Fruit fly (Drosophila melanogaster): ENCODE results near the gene RnrL.

The RnrL gene

dm6 chr2L:10321612-10322011 is 6.1 kb downstream of the RnrL start:
- no peak for TF ChIP-seq insv (optimal IDR thresholded peaks at IDR 0.05)

- no peak for TF ChIP-seq psq (optimal IDR thresholded peaks at IDR 0.05)
- no peak for TF ChIP-seq Sin3A (optimal IDR thresholded peaks at IDR 0.05)
- TF ChIP-seq insv (optimal IDR thresholded peaks at IDR 0.05): no peak
- TF ChIP-seq ttk (optimal IDR thresholded peaks at IDR 0.05): no peak
- no peak for TF ChIP-seq h (optimal IDR thresholded peaks at IDR 0.05)
- no peak for TF ChIP-seq Myc (optimal IDR thresholded peaks at IDR 0.05)
Measured at dm6 chr2L:10321036-10321583, 6.6 kb downstream of the RnrL start.

DNA sequence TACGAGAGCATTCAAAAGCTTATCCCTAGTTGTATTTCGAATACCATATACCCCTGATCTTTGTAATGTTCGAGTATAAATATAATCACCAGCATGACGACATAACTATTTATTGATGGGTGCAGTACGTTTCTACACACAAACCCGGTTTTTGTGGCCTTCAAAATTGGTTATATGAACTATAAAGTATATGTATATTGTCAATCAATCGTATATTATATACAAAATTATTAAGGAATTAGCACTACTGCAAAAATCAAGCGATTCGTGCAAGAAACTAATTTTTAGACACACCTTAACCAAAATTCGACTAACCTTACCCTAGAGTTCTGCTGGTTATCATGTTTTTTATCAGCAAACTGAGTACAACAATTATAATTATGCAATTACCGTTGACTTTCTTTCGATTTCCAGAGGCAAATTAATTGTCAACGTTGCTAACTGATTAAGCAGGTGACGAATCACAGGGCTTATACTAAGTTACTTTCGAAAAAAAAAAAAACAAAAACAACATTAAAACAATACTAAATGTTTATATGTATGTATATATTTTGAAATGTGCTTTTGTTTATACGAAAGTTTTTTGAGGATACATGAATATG is 7.5 kb downstream of the RnrL start:
- no peak for TF ChIP-seq ttk (optimal IDR thresholded peaks at IDR 0.05)
- TF ChIP-seq Sin3A (optimal IDR thresholded peaks at IDR 0.05): no peak
- no peak for TF ChIP-seq insv (optimal IDR thresholded peaks at IDR 0.05)
- TF ChIP-seq psq (optimal IDR thresholded peaks at IDR 0.05): no peak

DNA sequence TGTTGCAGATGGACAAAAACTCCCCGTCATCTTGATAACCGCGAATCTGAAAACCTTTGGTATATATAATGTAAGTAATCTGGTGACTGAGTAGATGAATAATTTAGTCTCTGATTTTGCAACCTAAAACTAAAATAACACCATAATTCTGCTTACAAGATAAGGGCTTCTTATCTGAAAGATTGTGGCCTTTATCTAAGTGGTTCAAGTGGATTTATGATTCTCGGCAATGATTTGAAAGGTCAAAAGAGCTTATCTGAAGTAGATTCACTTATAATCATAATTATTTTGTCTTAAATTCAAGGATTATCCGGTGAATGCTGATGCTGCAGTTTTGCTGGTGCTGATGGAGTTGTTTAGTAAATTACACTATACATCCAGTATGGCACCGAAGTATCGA is 11.9 kb downstream of the RnrL start:
- TF ChIP-seq Sin3A (optimal IDR thresholded peaks at IDR 0.05) (no peak), insv (optimal IDR thresholded peaks at IDR 0.05) (no peak), ttk (optimal IDR thresholded peaks at IDR 0.05) (no peak), h (optimal IDR thresholded peaks at IDR 0.05) (no peak), psq (optimal IDR thresholded peaks at IDR 0.05) (no peak), Myc (optimal IDR thresholded peaks at IDR 0.05) (no peak)

DNA sequence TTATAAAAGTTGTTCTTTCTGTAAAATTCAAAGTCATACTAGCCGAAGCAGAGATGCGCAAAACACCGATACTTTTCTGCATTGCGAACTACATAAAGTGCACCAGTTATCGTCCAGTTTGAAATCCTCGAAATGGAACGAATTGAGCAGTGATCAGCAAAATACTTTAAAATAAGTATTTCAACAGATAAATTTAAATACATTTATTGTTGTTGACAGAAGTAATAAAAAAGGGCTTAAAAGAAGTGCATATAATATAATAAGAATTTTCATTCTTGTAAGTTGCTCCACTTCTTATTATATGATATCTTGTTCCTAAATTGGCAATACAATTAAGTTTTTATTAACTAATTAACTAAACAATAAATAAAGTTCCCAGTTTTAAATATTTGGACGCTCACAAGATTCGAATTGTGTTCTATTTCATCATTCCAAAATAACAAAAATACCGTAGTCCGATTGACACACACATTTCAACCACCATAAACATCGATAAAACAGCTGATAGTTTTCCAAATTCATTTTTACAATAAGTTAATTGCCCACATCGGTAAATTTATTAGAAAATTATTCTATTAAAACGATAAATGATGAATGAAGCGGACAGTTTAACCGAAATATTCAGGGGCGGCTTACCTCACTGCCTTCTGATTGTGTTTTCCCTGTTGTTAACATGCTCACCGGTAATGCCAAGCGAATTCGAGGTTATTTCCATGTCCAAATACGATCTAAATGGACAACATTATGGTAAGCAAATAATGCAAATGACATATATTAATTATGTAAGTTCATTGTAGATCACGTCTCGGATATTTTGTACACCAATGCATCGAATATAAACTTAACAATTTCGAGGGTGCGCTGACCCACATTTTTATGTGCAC is 13.2 kb downstream of the RnrL start, which contains the start of the genes Usp14 and CG4972:
Usp14 (minus strand) TSS at position 70 of the 884 bp plus-strand sequence.
CG4972 (plus strand) TSS at position 466 of the 884 bp plus-strand sequence.
- no peak for TF ChIP-seq insv (optimal IDR thresholded peaks at IDR 0.05)
- TF ChIP-seq h (optimal IDR thresholded peaks at IDR 0.05): no peak
- no peak for TF ChIP-seq ttk (optimal IDR thresholded peaks at IDR 0.05)
- no peak for TF ChIP-seq Myc (optimal IDR thresholded peaks at IDR 0.05)
- TF ChIP-seq Sin3A (optimal IDR thresholded peaks at IDR 0.05): no peak
- TF ChIP-seq psq (optimal IDR thresholded peaks at IDR 0.05): no peak

DNA sequence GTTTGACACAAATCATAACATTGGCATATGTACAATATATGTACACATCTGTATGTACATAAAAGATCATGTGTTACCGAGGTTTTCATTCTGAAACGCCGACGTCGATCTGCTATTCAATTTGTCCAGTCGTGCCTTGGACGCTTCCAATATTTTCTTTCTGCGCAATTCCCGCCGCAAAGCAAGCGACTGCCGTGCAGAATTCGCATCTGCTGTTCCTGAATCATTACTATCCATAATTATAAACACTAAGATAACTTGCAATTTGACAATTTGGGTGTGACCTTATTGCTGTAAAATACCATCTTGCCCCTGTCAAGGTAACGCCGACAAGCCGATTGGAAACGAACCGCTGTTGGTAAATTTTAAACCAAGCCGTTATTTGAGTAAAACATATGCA is 15.9 kb downstream of the RnrL start:
- TF ChIP-seq insv (optimal IDR thresholded peaks at IDR 0.05) (no peak), Myc (optimal IDR thresholded peaks at IDR 0.05) (no peak), psq (optimal IDR thresholded peaks at IDR 0.05) (no peak), h (optimal IDR thresholded peaks at IDR 0.05) (no peak), Sin3A (optimal IDR thresholded peaks at IDR 0.05) (no peak), ttk (optimal IDR thresholded peaks at IDR 0.05) (no peak)

DNA sequence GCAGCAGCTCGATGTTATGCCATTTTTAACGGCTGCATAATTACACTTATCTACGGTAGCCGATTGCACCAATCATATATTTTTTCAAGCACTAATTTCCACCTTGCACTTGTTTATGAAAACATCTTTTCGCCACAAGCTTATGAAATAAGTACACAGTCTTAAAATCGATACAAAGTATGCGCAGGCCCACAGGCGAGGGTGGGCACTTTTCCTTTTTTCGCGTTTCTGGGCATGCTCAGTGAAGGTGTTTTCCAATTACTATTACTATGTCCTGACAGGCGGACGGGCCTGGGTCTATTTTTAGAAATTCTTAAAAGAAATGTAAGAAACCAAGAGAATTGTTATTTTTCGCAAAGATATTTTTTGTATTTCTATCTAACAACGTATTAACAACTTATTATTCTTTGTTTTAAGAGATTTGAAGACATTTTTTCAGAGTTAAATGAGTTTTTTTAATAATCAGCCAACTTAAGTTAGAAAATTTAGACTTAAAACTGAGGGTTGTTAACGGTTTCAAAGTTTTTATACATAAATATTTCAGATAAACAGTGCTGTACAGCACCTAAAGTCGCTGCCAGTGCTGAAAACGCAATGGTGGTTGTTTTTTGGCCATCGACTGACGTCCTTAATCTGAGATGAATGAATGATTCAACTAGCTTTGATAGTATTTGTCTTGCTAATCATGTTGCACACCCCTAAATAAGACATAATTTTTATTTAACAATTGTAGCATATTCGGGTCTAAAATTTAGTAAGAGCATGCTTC is 16.9 kb downstream of the RnrL start, which contains the start of gene Cdk5alpha:
Cdk5alpha (minus strand) TSS at position 343 of the 769 bp plus-strand sequence.
- TF ChIP-seq Myc (optimal IDR thresholded peaks at IDR 0.05): no peak
- TF ChIP-seq insv (optimal IDR thresholded peaks at IDR 0.05): no peak
- TF ChIP-seq Sin3A (optimal IDR thresholded peaks at IDR 0.05): no peak
- no peak for TF ChIP-seq h (optimal IDR thresholded peaks at IDR 0.05)
- no peak for TF ChIP-seq psq (optimal IDR thresholded peaks at IDR 0.05)
- TF ChIP-seq ttk (optimal IDR thresholded peaks at IDR 0.05): no peak

DNA sequence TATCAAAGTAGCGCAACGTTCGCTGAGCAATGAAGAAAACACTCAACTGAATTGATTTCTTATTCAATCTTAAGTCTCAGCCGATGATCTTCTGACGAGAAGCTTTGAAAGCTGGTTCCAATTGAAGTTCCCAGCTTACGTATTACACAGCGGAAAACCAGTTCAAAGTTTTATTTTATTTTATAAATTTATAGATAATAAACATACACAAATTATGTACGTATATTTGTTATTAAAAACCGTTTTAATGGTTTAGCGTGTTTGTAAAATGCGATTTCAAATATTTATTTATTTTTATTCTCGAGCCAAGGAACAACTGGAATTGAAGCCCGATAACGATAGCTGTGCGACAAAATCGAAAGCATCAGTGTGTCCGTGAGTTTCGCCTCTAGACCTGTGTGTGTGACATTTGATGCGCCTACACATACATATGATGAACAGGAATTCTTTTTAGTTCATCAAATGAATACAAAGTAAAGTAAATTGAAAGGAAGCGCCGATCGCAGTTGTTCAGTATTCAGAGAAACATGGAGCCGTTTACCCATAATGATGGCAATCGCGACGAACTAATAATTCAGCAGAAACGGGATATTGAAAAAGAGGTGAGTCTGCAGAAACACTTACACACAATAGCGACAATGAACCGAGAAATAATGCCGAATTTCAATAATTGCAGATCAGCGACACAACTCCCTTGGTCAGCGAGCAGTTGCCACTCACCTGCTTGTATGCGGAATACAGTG is 21.1 kb downstream of the RnrL start, which contains the start of the genes CG5390 and CG4968:
CG5390 (minus strand) TSS at position 77 of the 743 bp plus-strand sequence.
CG4968 (plus strand) TSS at position 405 of the 743 bp plus-strand sequence.
- TF ChIP-seq Myc (optimal IDR thresholded peaks at IDR 0.05) (no peak), psq (optimal IDR thresholded peaks at IDR 0.05) (no peak), h (optimal IDR thresholded peaks at IDR 0.05) (no peak), Sin3A (optimal IDR thresholded peaks at IDR 0.05) (no peak), insv (optimal IDR thresholded peaks at IDR 0.05) (no peak), ttk (optimal IDR thresholded peaks at IDR 0.05) (no peak)

DNA sequence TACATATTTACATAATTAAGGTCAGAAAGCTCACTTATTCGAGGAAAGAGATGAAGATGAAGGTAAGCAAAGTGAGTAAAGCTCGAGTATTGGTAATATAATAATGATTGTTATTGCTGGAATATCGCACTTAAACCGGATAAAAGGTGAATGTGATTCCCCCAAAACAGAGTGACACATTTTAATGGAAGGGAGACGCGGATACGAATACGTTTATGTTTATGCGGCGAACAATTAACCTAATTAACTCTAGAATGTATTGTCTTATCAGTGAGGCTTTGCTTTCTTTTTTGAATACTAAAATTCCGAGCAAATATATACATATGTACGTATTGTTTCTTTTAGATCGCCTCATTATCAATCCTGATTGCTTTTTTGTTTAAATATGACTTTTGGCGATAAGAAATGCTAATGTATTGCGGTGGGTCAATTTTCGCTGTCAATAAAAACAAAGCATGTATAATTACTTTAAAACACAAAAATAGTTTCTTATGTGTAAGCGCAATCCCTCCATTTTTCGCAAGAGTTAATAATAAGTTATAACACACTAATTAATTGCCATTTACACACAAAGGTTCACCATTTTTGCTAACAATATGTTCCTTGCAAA is 22.1 kb downstream of the RnrL start:
- TF ChIP-seq Myc (optimal IDR thresholded peaks at IDR 0.05) (no peak), insv (optimal IDR thresholded peaks at IDR 0.05) (no peak), Sin3A (optimal IDR thresholded peaks at IDR 0.05) (no peak), psq (optimal IDR thresholded peaks at IDR 0.05) (no peak), h (optimal IDR thresholded peaks at IDR 0.05) (no peak), ttk (optimal IDR thresholded peaks at IDR 0.05) (no peak)

DNA sequence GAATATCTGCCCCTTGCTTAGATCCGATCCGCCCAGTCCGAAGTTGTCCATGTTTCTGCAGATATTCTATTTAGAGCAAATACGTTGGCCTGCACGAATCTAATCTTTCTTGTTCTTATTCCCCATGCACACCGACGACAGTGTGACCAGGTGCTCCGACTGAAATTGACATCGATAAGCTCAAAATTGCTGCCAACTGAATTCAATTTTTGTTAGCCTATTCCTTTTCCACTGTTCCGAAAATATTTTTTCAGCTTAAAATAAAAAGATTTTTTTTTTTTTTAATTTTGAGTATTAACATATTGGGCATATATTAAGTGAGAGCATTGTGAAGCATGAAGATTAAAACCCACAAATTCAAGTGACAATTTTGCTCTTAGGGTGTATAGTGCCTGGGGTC is 24.0 kb downstream of the RnrL start, which contains the start of gene nmd:
nmd (minus strand) TSS at position 162 of the 400 bp plus-strand sequence.
- TF ChIP-seq Myc (optimal IDR thresholded peaks at IDR 0.05) (no peak), insv (optimal IDR thresholded peaks at IDR 0.05) (no peak), psq (optimal IDR thresholded peaks at IDR 0.05) (no peak)

- TF ChIP-seq ttk (optimal IDR thresholded peaks at IDR 0.05) (no peak), psq (optimal IDR thresholded peaks at IDR 0.05) (no peak), h (optimal IDR thresholded peaks at IDR 0.05) (no peak), Sin3A (optimal IDR thresholded peaks at IDR 0.05) (no peak), Myc (optimal IDR thresholded peaks at IDR 0.05) (no peak), insv (optimal IDR thresholded peaks at IDR 0.05) (no peak)
Measured at dm6 chr2L:10301918-10302317, 25.8 kb downstream of the RnrL start, which contains the start of gene CG13138. Gene CG13138 (minus strand): TSS chr2L:10302018.
